Worm (Caenorhabditis elegans): ENCODE results near the gene sgca-1.

Gene sgca-1

DNA sequence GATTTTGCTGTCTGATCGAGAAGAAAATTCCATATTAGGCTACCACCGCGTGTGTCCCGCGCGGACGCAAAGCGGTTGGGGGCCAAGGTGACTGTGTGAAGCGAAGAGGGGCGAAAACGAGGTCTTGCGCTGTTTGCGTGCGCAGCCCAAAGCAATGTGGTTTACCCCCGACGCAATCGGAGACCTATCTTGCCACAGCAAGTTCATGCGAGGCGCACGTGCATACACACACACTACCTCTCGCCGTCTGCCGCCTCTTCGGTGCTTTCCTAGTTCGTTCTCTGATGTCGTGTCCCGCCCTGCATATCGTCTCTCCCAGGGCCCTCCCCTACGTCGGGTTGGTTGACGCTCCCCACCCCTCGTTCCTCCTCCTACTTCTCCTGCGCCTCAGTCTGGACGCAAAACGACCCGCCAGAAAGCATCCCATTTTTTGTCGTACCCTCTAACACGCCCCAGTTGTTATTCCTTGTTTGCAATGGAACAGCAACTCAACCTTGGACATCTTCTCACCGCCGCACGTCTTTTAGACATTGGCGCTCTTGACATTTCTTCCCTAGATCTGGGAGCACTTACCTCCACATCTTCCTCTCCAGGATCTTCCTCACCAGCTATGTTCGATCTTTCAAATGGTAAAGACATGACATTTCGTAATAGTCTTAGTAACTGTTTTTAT, 47.2 kb downstream of the sgca-1 start, which contains the start of gene mdl-1 (continued):
- no peak for TF ChIP-seq lin-15B (tag; optimal IDR thresholded peaks at IDR 0.05)
- TF ChIP-seq lin-39 (tag; optimal IDR thresholded peaks at IDR 0.05): peak; percentile 56
- TF ChIP-seq aha-1 (tag; optimal IDR thresholded peaks at IDR 0.05): no peak
- peak; percentile 84 for TF ChIP-seq fkh-10 (GFP tag; optimal IDR thresholded peaks at IDR 0.05)
- peak; percentile 89 for TF ChIP-seq fkh-8 (tag; optimal IDR thresholded peaks at IDR 0.05)
- TF ChIP-seq isw-1 (GFP tag; IDR thresholded peaks at IDR 0.05): peak; percentile 80
- TF ChIP-seq alr-1 (tag; optimal IDR thresholded peaks at IDR 0.05; ENCODE audit: borderline replicate concordance): no peak
- no peak for TF ChIP-seq hlh-4 (tag; optimal IDR thresholded peaks at IDR 0.05)
- TF ChIP-seq lin-14 (GFP tag; optimal IDR thresholded peaks at IDR 0.05): peak; percentile 99
- TF ChIP-seq egl-13 (tag; optimal IDR thresholded peaks at IDR 0.05): peak; percentile 67
- TF ChIP-seq elt-2 (tag; optimal IDR thresholded peaks at IDR 0.05): peak; percentile 24
- TF ChIP-seq swsn-7 (tag; optimal IDR thresholded peaks at IDR 0.05): peak; percentile 76
- TF ChIP-seq unc-98 (GFP tag; IDR thresholded peaks at IDR 0.05): peak; percentile 80
- TF ChIP-seq efl-1 (optimal IDR thresholded peaks at IDR 0.05): peak; percentile 56 to 63
- TF ChIP-seq efl-1 (GFP tag; optimal IDR thresholded peaks at IDR 0.05 in 1 of 2): peak; percentile 32 to 94
- TF ChIP-seq mep-1 (tag; optimal IDR thresholded peaks at IDR 0.05): peak; percentile 71
- TF ChIP-seq mab-9 (GFP tag; IDR thresholded peaks at IDR 0.05): peak; percentile 81; the same call in 1 of the 2 replicates
- TF ChIP-seq sup-37 (GFP tag; optimal IDR thresholded peaks at IDR 0.05): peak; percentile 17
- TF ChIP-seq unc-130 (tag; optimal IDR thresholded peaks at IDR 0.05): peak; percentile 76
- TF ChIP-seq unc-30 (tag; optimal IDR thresholded peaks at IDR 0.05): no peak
- no peak for TF ChIP-seq ceh-90 (tag; optimal IDR thresholded peaks at IDR 0.05)
- peak; percentile 94 for TF ChIP-seq jun-1 (tag; optimal IDR thresholded peaks at IDR 0.05)
- TF ChIP-seq nhr-11 (tag; optimal IDR thresholded peaks at IDR 0.05): peak; percentile 58
- peak; percentile 49 for TF ChIP-seq zip-4 (GFP tag; optimal IDR thresholded peaks at IDR 0.05)
- TF ChIP-seq C34B4.2 (tag; optimal IDR thresholded peaks at IDR 0.05): no peak
- TF ChIP-seq skn-1 (tag; optimal IDR thresholded peaks at IDR 0.05): peak; percentile 92
- peak; percentile 65 for TF ChIP-seq mef-2 (tag; optimal IDR thresholded peaks at IDR 0.05)
- TF ChIP-seq snpc-4 (tag; optimal IDR thresholded peaks at IDR 0.05): peak; percentile 57
- peak; percentile 42 for TF ChIP-seq blmp-1 (tag; optimal IDR thresholded peaks at IDR 0.05)
- TF ChIP-seq nhr-84 (tag; optimal IDR thresholded peaks at IDR 0.05): no peak
- no peak for TF ChIP-seq ets-5 (GFP tag; IDR thresholded peaks at IDR 0.05)
- peak in 1 of 2 experiments; percentile 33 for TF ChIP-seq ztf-11 (tag; optimal IDR thresholded peaks at IDR 0.05)
- TF ChIP-seq ceh-8 (GFP tag; optimal IDR thresholded peaks at IDR 0.05): peak; percentile 78
- TF ChIP-seq dsc-1 (tag; optimal IDR thresholded peaks at IDR 0.05): peak; percentile 70
- no peak for TF ChIP-seq sptf-1 (tag; optimal IDR thresholded peaks at IDR 0.05)
- peak in 4 of 6 experiments; percentile 5 to 85 (median 56) for TF ChIP-seq elt-3 (tag; optimal IDR thresholded peaks at IDR 0.05)
- peak; percentile 95 for TF ChIP-seq nhr-71 (tag; optimal IDR thresholded peaks at IDR 0.05)
- peak; percentile 68 for TF ChIP-seq irx-1 (tag; optimal IDR thresholded peaks at IDR 0.05)
- peak in 1 of 2 experiments; percentile 100 for TF ChIP-seq mdl-1 (tag; optimal IDR thresholded peaks at IDR 0.05)
- TF ChIP-seq pqm-1 (tag; optimal IDR thresholded peaks at IDR 0.05): peak; percentile 51
- peak; percentile 68 for TF ChIP-seq pax-3 (tag; optimal IDR thresholded peaks at IDR 0.05)
- peak; percentile 72 to 75 for TF ChIP-seq lin-35 (GFP tag; optimal IDR thresholded peaks at IDR 0.05)
- TF ChIP-seq xbp-1 (tag; optimal IDR thresholded peaks at IDR 0.05): peak; percentile 70
- peak; percentile 45 for TF ChIP-seq sox-4 (tag; optimal IDR thresholded peaks at IDR 0.05)
- TF ChIP-seq ceh-82 (tag; optimal IDR thresholded peaks at IDR 0.05): peak; percentile 75 to 93 (median 78)
- peak; percentile 86 for TF ChIP-seq nhr-47 (tag; optimal IDR thresholded peaks at IDR 0.05)
- peak; percentile 90 for TF ChIP-seq ztf-4 (tag; optimal IDR thresholded peaks at IDR 0.05)
- no peak for TF ChIP-seq aly-2 (tag; optimal IDR thresholded peaks at IDR 0.05)
- no peak for TF ChIP-seq fkh-4 (tag; optimal IDR thresholded peaks at IDR 0.05; ENCODE audit: borderline replicate concordance)
- no peak for TF ChIP-seq nhr-237 (tag; optimal IDR thresholded peaks at IDR 0.05)
- peak; percentile 77 for TF ChIP-seq snu-23 (GFP tag; optimal IDR thresholded peaks at IDR 0.05)
- peak; percentile 94 for TF ChIP-seq ama-1 (optimal IDR thresholded peaks at IDR 0.05)

Data from whole organism, L1 larva.